Worm (Caenorhabditis elegans) whole organism, early embryonic: ENCODE results near the gene oac-31.

Experiments used
- B0310.2 ChIP-seq: sonication (generic microtip); optimal IDR thresholded peaks from 2 replicates; lab custom pipeline; 2016; ENCODE audit warnings: mild to moderate bottlenecking, missing genetic modification characterization, missing compliant biosample characterization
- aly-1 ChIP-seq: sonication (generic microtip); optimal IDR thresholded peaks from 2 replicates; lab custom pipeline; 2016; ENCODE audit warnings: missing genetic modification characterization, missing compliant biosample characterization
- ama-1 ChIP-seq: fragments of 150-350 bp; optimal IDR thresholded peaks from 2 replicates; lab custom pipeline; 2014
- ceh-13 ChIP-seq: fragments of 200-800 bp; sonication (Bioruptor generic); optimal IDR thresholded peaks from 2 replicates; lab custom pipeline; 2018; ENCODE audit warnings: mild to moderate bottlenecking, missing genetic modification characterization, missing compliant biosample characterization
- ceh-36 ChIP-seq: sonication (generic microtip); optimal IDR thresholded peaks from 2 replicates; lab custom pipeline; 2016; ENCODE audit warnings: missing genetic modification characterization, inconsistent platforms, missing compliant biosample characterization
- ets-7 ChIP-seq: sonication (generic microtip); optimal IDR thresholded peaks from 2 replicates; lab custom pipeline; 2016; ENCODE audit warnings: missing genotype, missing genetic modification characterization, missing compliant biosample characterization
- flt-1 ChIP-seq: fragments of 200-800 bp; sonication (Bioruptor generic); IDR thresholded peaks from 2 replicates; pipeline ENCODE4 v1.3.6; 2022; ENCODE audit warnings: missing genetic modification characterization, missing compliant biosample characterization
- hmbx-1 ChIP-seq: sonication (generic microtip); optimal IDR thresholded peaks from 2 replicates; lab custom pipeline; 2016; ENCODE audit warnings: mild to moderate bottlenecking, missing genetic modification characterization, missing compliant biosample characterization
- hmg-4 ChIP-seq: fragments of 200-800 bp; sonication (Bioruptor generic); optimal IDR thresholded peaks from 2 replicates; lab custom pipeline; 2018; ENCODE audit warnings: mild to moderate bottlenecking, missing genetic modification characterization, missing compliant biosample characterization
- tra-4 ChIP-seq: sonication (generic microtip); optimal IDR thresholded peaks from 2 replicates; lab custom pipeline; 2017; ENCODE audit warnings: missing genetic modification characterization, missing compliant biosample characterization

ce11 chrV:1522485-1522884 is 19.2 kb downstream of the oac-31 start, which contains the start of gene str-243:
- TF ChIP-seq aly-1 (no peak), ceh-36 (tag; lab: Kevin White, UChicago) (no peak), ets-7 (no peak), ama-1 (lab: Kevin White, UChicago) (no peak), B0310.2 (tag; lab: Kevin White, UChicago) (no peak), flt-1 (GFP tag; lab: Robert Waterston, UW) (no peak), ceh-13 (GFP tag; lab: Kevin White, UChicago) (no peak), hmg-4 (GFP tag; lab: Kevin White, UChicago) (no peak), tra-4 (tag; lab: Kevin White, UChicago) (no peak), hmbx-1 (tag; lab: Kevin White, UChicago) (no peak)
